Worm (Caenorhabditis elegans): ENCODE data around the gene npr-10.

The npr-10 gene

ce11 chrX:13008895-13009294 is 23.6 kb downstream of the npr-10 start:
- TF ChIP-seq ztf-29 (GFP tag; IDR thresholded peaks at IDR 0.05) = no peak
- no peak for TF ChIP-seq cog-1 (tag; optimal IDR thresholded peaks at IDR 0.05)
- no peak for TF ChIP-seq med-1 (GFP tag; optimal IDR thresholded peaks at IDR 0.05; ENCODE audit: insufficient read depth)
- TF ChIP-seq ztf-23 (GFP tag; IDR thresholded peaks at IDR 0.05) = no peak

DNA sequence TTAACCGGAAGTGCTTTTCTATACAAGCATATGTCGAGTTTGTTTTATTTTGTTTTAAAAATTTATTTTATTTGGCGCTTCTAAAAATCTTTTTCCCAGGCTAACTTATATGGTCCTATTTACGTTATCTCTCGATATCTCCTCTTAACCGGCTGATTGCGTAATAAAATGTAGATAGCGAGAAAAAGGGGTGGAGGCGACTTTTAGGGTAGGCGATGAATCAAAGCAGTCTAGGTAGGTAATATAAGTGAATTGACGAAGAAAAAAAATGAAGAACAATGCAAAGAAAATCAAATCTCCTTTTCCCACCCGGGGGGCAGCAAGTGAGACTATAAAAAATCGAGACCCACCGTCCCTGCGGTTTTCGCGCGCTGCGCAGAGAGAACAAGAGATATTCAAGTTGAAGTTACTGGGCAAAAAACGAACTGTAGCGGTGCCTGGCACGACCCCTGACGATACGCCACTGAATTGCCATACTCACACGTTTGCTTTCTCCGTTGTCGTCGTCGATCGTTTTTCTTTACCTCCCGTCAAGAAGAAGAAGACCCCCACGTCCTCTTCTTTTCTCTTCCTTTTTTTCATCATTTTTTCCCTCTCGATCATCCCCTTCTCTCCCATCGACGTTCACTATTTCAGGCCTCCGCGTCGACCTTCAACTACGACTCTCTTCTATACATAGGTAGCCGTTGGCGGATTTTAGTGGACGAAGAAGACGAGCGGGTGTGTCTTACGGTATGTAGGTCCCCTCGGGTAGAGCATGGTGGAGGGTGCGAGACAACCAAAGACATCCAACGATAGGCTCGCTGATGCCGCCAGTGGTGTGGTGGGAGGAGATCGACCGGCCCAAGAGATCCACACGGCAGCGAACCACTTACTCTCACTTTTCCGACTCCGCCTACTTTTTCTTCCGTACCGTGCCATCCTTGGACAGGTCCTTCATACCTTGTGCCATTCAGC is 24.4 kb downstream of the npr-10 start, which contains the start of gene nhr-25:
Gene nhr-25, plus strand, starts transcription at position 637 of the 957 bp plus-strand sequence.
- TF ChIP-seq ztf-23 (GFP tag; IDR thresholded peaks at IDR 0.05) = no peak
- TF ChIP-seq klf-2 (GFP tag; conservative IDR thresholded peaks at IDR 0.05) = no peak
- no peak for TF ChIP-seq ref-1 (GFP tag; conservative IDR thresholded peaks at IDR 0.05)
- TF ChIP-seq med-1 (GFP tag; optimal IDR thresholded peaks at IDR 0.05; ENCODE audit: insufficient read depth) = no peak
- TF ChIP-seq T22C8.4 (GFP tag; IDR thresholded peaks at IDR 0.05) = no peak
- no peak for TF ChIP-seq flt-1 (GFP tag; IDR thresholded peaks at IDR 0.05)
- TF ChIP-seq ztf-29 (GFP tag; IDR thresholded peaks at IDR 0.05) = no peak
- no peak for TF ChIP-seq tab-1 (GFP tag; IDR thresholded peaks at IDR 0.05)
- TF ChIP-seq cog-1 (tag; optimal IDR thresholded peaks at IDR 0.05) = no peak

DNA sequence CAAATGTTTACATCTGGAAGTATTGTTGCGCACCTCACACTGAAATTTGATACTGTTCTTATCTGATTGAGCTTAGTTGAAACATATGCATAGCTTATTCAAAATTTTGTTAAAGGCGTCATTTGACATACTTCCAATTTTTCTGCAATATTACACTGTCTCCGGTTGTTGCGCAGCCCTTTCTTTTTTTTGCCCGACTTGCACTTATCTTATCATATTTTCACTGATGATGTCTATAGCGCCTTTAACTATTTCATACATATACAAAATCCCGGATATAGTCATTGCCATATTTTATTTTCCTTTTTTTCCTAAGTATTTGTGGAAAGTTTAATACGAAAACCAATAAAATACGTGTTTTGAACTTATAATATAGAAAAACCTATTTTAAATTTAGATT is 25.8 kb downstream of the npr-10 start:
- no peak for TF ChIP-seq ref-1 (GFP tag; conservative IDR thresholded peaks at IDR 0.05)
- TF ChIP-seq cog-1 (tag; optimal IDR thresholded peaks at IDR 0.05) = no peak
- TF ChIP-seq flt-1 (GFP tag; IDR thresholded peaks at IDR 0.05) = no peak
- no peak for TF ChIP-seq ztf-29 (GFP tag; IDR thresholded peaks at IDR 0.05)
- TF ChIP-seq med-1 (GFP tag; optimal IDR thresholded peaks at IDR 0.05; ENCODE audit: insufficient read depth) = no peak
- no peak for TF ChIP-seq T22C8.4 (GFP tag; IDR thresholded peaks at IDR 0.05)
- no peak for TF ChIP-seq ztf-23 (GFP tag; IDR thresholded peaks at IDR 0.05)
- no peak for TF ChIP-seq tab-1 (GFP tag; IDR thresholded peaks at IDR 0.05)

DNA sequence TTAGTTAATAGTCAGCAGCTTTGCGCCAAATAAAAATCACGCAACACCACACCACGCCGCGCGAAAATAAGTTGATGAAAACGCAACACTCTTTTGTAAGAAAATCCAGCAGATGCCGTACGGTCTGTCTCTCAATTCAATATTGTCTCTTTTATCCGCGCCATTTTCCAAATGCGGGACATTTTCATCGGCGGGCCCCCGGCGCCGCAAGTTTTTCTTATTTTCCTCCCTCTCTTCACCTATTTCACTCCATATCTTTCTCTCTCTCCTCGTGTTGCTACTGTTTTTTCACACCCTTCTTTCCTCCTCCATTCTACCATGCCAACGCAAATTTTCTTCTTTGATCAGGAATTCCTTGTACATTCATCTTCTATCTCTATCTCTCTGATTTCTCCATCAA is 26.2 kb downstream of the npr-10 start:
- TF ChIP-seq T22C8.4 (GFP tag; IDR thresholded peaks at IDR 0.05) (no peak), ztf-23 (GFP tag; IDR thresholded peaks at IDR 0.05) (no peak), ref-1 (GFP tag; conservative IDR thresholded peaks at IDR 0.05) (no peak), tab-1 (GFP tag; IDR thresholded peaks at IDR 0.05) (no peak), cog-1 (tag; optimal IDR thresholded peaks at IDR 0.05) (no peak), ztf-29 (GFP tag; IDR thresholded peaks at IDR 0.05) (no peak), flt-1 (GFP tag; IDR thresholded peaks at IDR 0.05) (no peak), med-1 (GFP tag; optimal IDR thresholded peaks at IDR 0.05; ENCODE audit: insufficient read depth) (no peak), klf-2 (GFP tag; conservative IDR thresholded peaks at IDR 0.05) (no peak)

- no peak for TF ChIP-seq klf-2 (GFP tag; conservative IDR thresholded peaks at IDR 0.05)
- no peak for TF ChIP-seq ztf-23 (GFP tag; IDR thresholded peaks at IDR 0.05)
- no peak for TF ChIP-seq tab-1 (GFP tag; IDR thresholded peaks at IDR 0.05)
- TF ChIP-seq cog-1 (tag; optimal IDR thresholded peaks at IDR 0.05) = no peak
- TF ChIP-seq T22C8.4 (GFP tag; IDR thresholded peaks at IDR 0.05) = no peak
- no peak for TF ChIP-seq med-1 (GFP tag; optimal IDR thresholded peaks at IDR 0.05; ENCODE audit: insufficient read depth)
- no peak for TF ChIP-seq flt-1 (GFP tag; IDR thresholded peaks at IDR 0.05)
- TF ChIP-seq ztf-29 (GFP tag; IDR thresholded peaks at IDR 0.05) = no peak
- TF ChIP-seq ref-1 (GFP tag; conservative IDR thresholded peaks at IDR 0.05) = no peak
Measured at ce11 chrX:13005730-13006129, 26.8 kb downstream of the npr-10 start.

DNA sequence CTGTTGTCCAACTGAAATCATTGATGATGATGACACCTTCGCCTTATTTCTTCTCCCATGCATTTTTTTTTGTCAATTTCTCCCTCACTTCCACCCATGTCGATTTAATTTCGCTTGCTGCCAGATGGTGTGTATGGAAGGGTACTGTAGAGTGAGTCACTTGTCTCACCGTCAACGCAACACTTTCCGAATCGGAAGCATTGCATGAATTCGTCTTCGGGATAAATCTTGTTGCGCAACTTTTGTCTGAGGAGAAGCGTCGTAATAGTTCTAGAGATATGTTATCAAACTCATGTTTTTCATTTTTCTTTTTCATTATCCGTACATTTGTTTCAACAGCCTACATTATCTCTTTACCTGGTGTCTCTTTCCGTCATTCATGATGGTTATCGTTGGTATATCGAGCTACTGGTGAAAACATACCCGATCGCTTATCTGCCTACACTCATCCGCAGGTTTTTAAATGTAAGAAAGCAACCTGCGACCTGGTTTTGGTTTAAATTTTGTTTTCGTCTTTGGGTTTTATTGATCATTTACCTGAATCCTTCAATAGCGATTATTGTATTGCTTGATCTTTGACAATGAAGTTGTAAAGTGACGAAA is 27.9 kb downstream of the npr-10 start:
- no peak for TF ChIP-seq cog-1 (tag; optimal IDR thresholded peaks at IDR 0.05)
- no peak for TF ChIP-seq med-1 (GFP tag; optimal IDR thresholded peaks at IDR 0.05; ENCODE audit: insufficient read depth)
- TF ChIP-seq T22C8.4 (GFP tag; IDR thresholded peaks at IDR 0.05) = no peak
- no peak for TF ChIP-seq ztf-29 (GFP tag; IDR thresholded peaks at IDR 0.05)
- TF ChIP-seq klf-2 (GFP tag; conservative IDR thresholded peaks at IDR 0.05) = no peak
- no peak for TF ChIP-seq ref-1 (GFP tag; conservative IDR thresholded peaks at IDR 0.05)
- no peak for TF ChIP-seq ztf-23 (GFP tag; IDR thresholded peaks at IDR 0.05)
- TF ChIP-seq tab-1 (GFP tag; IDR thresholded peaks at IDR 0.05) = no peak
- no peak for TF ChIP-seq flt-1 (GFP tag; IDR thresholded peaks at IDR 0.05)

DNA sequence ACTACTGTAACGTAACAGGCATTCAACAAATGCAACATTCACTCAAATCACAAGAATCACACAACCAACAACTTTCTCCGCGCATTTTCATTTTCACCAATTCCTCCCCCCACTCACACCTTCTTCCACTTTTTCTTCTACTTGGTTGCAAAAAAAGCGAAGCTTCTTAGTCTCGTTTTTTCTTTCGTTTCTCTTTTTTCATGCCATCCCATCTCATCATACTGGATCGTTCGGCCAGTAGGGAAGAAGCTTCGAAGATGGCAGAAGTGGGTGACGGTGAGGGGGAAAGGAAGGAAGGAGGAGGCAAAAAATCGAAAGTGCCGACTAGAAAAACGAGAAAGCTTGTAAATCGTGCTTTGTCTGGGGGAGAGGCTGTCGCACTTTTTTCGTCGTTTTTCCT is 29.4 kb downstream of the npr-10 start:
- no peak for TF ChIP-seq T22C8.4 (GFP tag; IDR thresholded peaks at IDR 0.05)
- no peak for TF ChIP-seq flt-1 (GFP tag; IDR thresholded peaks at IDR 0.05)
- TF ChIP-seq ztf-23 (GFP tag; IDR thresholded peaks at IDR 0.05) = no peak
- TF ChIP-seq klf-2 (GFP tag; conservative IDR thresholded peaks at IDR 0.05) = no peak
- TF ChIP-seq tab-1 (GFP tag; IDR thresholded peaks at IDR 0.05) = no peak
- TF ChIP-seq ref-1 (GFP tag; conservative IDR thresholded peaks at IDR 0.05) = no peak
- TF ChIP-seq med-1 (GFP tag; optimal IDR thresholded peaks at IDR 0.05; ENCODE audit: insufficient read depth) = no peak
- no peak for TF ChIP-seq ztf-29 (GFP tag; IDR thresholded peaks at IDR 0.05)
- no peak for TF ChIP-seq cog-1 (tag; optimal IDR thresholded peaks at IDR 0.05)

DNA sequence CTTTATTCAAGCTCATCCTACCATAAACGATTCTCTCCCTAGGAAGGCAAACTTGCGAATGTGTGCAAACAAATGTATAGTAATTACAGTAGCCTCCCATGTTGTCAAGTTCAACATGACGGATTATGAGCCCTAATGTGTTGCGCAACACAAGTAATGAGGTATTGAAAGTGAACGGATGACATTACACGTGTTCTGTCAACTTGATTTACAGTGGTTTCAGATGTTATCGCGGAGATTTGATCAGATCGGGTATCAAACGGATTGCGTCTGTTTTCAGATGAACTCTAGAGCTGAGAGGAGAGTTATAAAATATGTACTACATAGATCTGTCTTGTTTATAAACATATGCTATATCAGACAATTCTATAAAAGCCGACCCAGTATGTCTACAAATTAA is 30.2 kb downstream of the npr-10 start:
- TF ChIP-seq cog-1 (tag; optimal IDR thresholded peaks at IDR 0.05) (no peak), T22C8.4 (GFP tag; IDR thresholded peaks at IDR 0.05) (no peak), med-1 (GFP tag; optimal IDR thresholded peaks at IDR 0.05; ENCODE audit: insufficient read depth) (no peak), tab-1 (GFP tag; IDR thresholded peaks at IDR 0.05) (no peak), ztf-29 (GFP tag; IDR thresholded peaks at IDR 0.05) (no peak), ref-1 (GFP tag; conservative IDR thresholded peaks at IDR 0.05) (no peak)

DNA sequence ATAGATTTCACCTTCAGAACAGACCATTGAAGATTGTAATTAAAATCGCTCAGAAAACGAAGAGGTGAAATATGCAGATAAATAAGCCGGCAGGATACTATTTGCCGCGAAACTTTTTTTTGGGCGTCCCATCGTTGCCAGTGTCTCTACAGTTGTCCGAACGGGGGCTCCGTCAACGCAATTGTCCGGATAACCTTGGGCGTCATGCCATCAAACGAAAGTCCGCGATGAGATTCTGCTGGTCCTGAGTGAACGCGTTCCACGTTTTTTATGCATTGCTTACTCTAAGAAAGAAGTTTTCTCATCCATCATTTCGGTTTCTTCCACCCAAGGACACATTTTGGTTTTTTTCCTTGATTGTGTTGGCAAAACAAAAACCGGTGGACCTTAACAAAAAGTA is 31.7 kb downstream of the npr-10 start:
- TF ChIP-seq T22C8.4 (GFP tag; IDR thresholded peaks at IDR 0.05) (no peak), flt-1 (GFP tag; IDR thresholded peaks at IDR 0.05) (no peak)

Data from whole organism, midembryonic.